Fruit fly (Drosophila melanogaster): ENCODE data around the gene eIF4E1.

eIF4E1 gene

DNA sequence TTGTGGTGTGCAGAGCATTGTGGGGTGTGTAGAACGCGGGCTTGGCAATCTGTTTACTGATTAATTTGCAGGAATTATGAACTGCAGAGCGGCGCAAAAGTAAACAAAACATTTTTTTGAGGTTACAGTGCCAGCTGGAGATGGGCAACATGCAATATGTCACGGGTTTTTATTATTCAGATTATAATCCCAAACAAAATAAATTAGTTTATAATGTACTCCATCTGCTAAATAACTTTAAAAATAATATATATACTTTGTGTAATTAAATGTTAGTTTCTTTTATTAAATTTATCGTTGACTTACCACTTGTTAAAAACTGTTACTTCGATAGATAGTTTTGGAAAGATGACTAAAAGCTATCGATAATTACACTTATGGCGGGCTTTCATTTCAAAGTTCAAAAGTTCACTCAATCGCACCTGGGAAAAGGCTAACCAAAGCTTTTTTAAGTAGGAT, 31.3 kb downstream of the eIF4E1 start, which contains the start of gene Fdx1 (continued):
- no peak for TF ChIP-seq CG11560 (tag; IDR thresholded peaks at IDR 0.05)
- no peak for TF ChIP-seq chinmo (GFP tag; IDR thresholded peaks at IDR 0.05; ENCODE audit: partially characterized antibody)
- 0 out of 2 replicates have a peak, but pooled peaks have one; percentile 48 for TF ChIP-seq sob (GFP tag; IDR thresholded peaks at IDR 0.05)
- TF ChIP-seq Hsf (GFP tag; optimal IDR thresholded peaks at IDR 0.05), result peak; percentile 8
- TF ChIP-seq Med (GFP tag), result peak; percentile 66
- no peak for TF ChIP-seq ken (GFP tag; IDR thresholded peaks at IDR 0.05)
- peak; percentile 20 for TF ChIP-seq CG33557 (GFP tag; optimal IDR thresholded peaks at IDR 0.05)
- no peak for TF ChIP-seq insv (GFP tag; optimal IDR thresholded peaks at IDR 0.05)
- TF ChIP-seq sqz (GFP tag; optimal IDR thresholded peaks at IDR 0.05), result peak; percentile 80
- peak; percentile 49 for TF ChIP-seq HmgZ (tag; optimal IDR thresholded peaks at IDR 0.05)
- TF ChIP-seq D19A (tag; optimal IDR thresholded peaks at IDR 0.05), result no peak
- no peak for TF ChIP-seq Sin3A (optimal IDR thresholded peaks at IDR 0.05)
- peak; percentile 35 for TF ChIP-seq Hr3 (GFP tag; optimal IDR thresholded peaks at IDR 0.05)
- peak; percentile 36 for TF ChIP-seq phol (tag; optimal IDR thresholded peaks at IDR 0.05)
- TF ChIP-seq CG10147 (GFP tag; optimal IDR thresholded peaks at IDR 0.05), result peak; percentile 46
- peak; percentile 15 for TF ChIP-seq Dek (tag; optimal IDR thresholded peaks at IDR 0.05)
- TF ChIP-seq slbo (GFP tag; IDR thresholded peaks at IDR 0.05), result peak; percentile 74
- TF ChIP-seq CG1647 (GFP tag; optimal IDR thresholded peaks at IDR 0.05), result no peak
- no peak for TF ChIP-seq Eip74EF (GFP tag; optimal IDR thresholded peaks at IDR 0.05)
- peak; percentile 81 for TF ChIP-seq CG13287 (GFP tag; IDR thresholded peaks at IDR 0.05; ENCODE audit: partially characterized antibody)
- no peak for TF ChIP-seq sim (GFP tag; IDR thresholded peaks at IDR 0.05)
- TF ChIP-seq CG2875 (GFP tag; optimal IDR thresholded peaks at IDR 0.05), result no peak
- no peak for TF ChIP-seq luna (GFP tag; optimal IDR thresholded peaks at IDR 0.05)
- no peak for TF ChIP-seq CG12744 (GFP tag; optimal IDR thresholded peaks at IDR 0.05)
- TF ChIP-seq CG14965 (GFP tag; optimal IDR thresholded peaks at IDR 0.05; ENCODE audit: borderline replicate concordance), result no peak
- no peak for TF ChIP-seq br (optimal IDR thresholded peaks at IDR 0.05)
- peak; percentile 55 for TF ChIP-seq CoRest (tag; optimal IDR thresholded peaks at IDR 0.05)
- no peak for TF ChIP-seq grn (GFP tag; optimal IDR thresholded peaks at IDR 0.05)
- TF ChIP-seq dan (GFP tag; IDR thresholded peaks at IDR 0.05), result no peak
- no peak for TF ChIP-seq NC2β (GFP tag; optimal IDR thresholded peaks at IDR 0.05)
- no peak for TF ChIP-seq slou (GFP tag; optimal IDR thresholded peaks at IDR 0.05)
- no peak for TF ChIP-seq sd (tag; optimal IDR thresholded peaks at IDR 0.05)
- TF ChIP-seq CG12659 (GFP tag; optimal IDR thresholded peaks at IDR 0.05), result peak; percentile 27
- no peak for TF ChIP-seq Vsx1 (GFP tag; optimal IDR thresholded peaks at IDR 0.05)
- TF ChIP-seq CG43689 (GFP tag; IDR thresholded peaks at IDR 0.05), result no peak
- TF ChIP-seq pnt (GFP tag; optimal IDR thresholded peaks at IDR 0.05), result no peak
- peak; percentile 64 for TF ChIP-seq Doc3 (GFP tag; IDR thresholded peaks at IDR 0.05; ENCODE audit: partially characterized antibody)
- TF ChIP-seq CG15269 (tag; optimal IDR thresholded peaks at IDR 0.05), result peak; percentile 53
- no peak for TF ChIP-seq CG8478 (optimal IDR thresholded peaks at IDR 0.05)
- TF ChIP-seq ind (GFP tag; optimal IDR thresholded peaks at IDR 0.05), result peak; percentile 47
- TF ChIP-seq HLHmδ (GFP tag; optimal IDR thresholded peaks at IDR 0.05), result no peak
- TF ChIP-seq CG6689 (GFP tag; IDR thresholded peaks at IDR 0.05), result no peak
- no peak for TF ChIP-seq CG2199 (GFP tag; IDR thresholded peaks at IDR 0.05)
- peak; percentile 6 for TF ChIP-seq CrebB (tag; optimal IDR thresholded peaks at IDR 0.05)
- no peak for TF ChIP-seq fd64A (GFP tag; optimal IDR thresholded peaks at IDR 0.05)
- TF ChIP-seq ERR (GFP tag; optimal IDR thresholded peaks at IDR 0.05), result no peak
- no peak for TF ChIP-seq CG4282 (GFP tag; optimal IDR thresholded peaks at IDR 0.05)
- peak; percentile 8 for TF ChIP-seq CG7556 (GFP tag; optimal IDR thresholded peaks at IDR 0.05)
- TF ChIP-seq CG31365 (tag; optimal IDR thresholded peaks at IDR 0.05), result no peak
- TF ChIP-seq Xbp1 (GFP tag; optimal IDR thresholded peaks at IDR 0.05), result peak; percentile 34
- no peak for TF ChIP-seq vfl (GFP tag; optimal IDR thresholded peaks at IDR 0.05)
- no peak for TF ChIP-seq zen2 (GFP tag; IDR thresholded peaks at IDR 0.05; ENCODE audit: partially characterized antibody)
